Worm (Caenorhabditis elegans) whole organism, L2 larva: ENCODE measurements around the gene F14D7.12.

Experiments
- ama-1 ChIP-seq: fragments of 150-350 bp; optimal IDR thresholded peaks from 2 replicates; lab custom pipeline; 2018; ENCODE audit warnings: inconsistent platforms
- elt-1 ChIP-seq: fragments of 150-350 bp; optimal IDR thresholded peaks from 2 replicates; lab custom pipeline; 2014; ENCODE audit warnings: missing biosample characterization, missing genetic modification characterization
- fos-1 ChIP-seq: fragments of 150-350 bp; optimal IDR thresholded peaks from 2 replicates; lab custom pipeline; 2014; ENCODE audit warnings: missing biosample characterization, missing genetic modification characterization
- lin-13 ChIP-seq: fragments of 150-350 bp; optimal IDR thresholded peaks from 2 replicates; lab custom pipeline; 2014; ENCODE audit warnings: missing biosample characterization, missing genetic modification reagents, missing genetic modification characterization
- lin-39 ChIP-seq: fragments of 150-350 bp; optimal IDR thresholded peaks from 2 replicates; lab custom pipeline; 2014; ENCODE audit warnings: missing biosample characterization, missing genetic modification reagents, missing genetic modification characterization
- lsy-2 ChIP-seq, 2 experiments: fragments of 150-350 bp in 1 of 2; sonication (generic microtip) in 1 of 2; optimal IDR thresholded peaks; 2 replicates each; lab custom pipeline; 2014 to 2017; ENCODE audit warnings: missing biosample characterization in 2 of 2, missing genetic modification characterization in 2 of 2
- mab-5 ChIP-seq: fragments of 150-350 bp; optimal IDR thresholded peaks from 2 replicates; lab custom pipeline; 2014; ENCODE audit warnings: missing biosample characterization, missing genetic modification characterization
- nhr-10 ChIP-seq: sonication (generic microtip); optimal IDR thresholded peaks from 2 replicates; lab custom pipeline; 2017; ENCODE audit warnings: missing biosample characterization, missing genetic modification characterization
- nhr-237 ChIP-seq: fragments of 150-350 bp; optimal IDR thresholded peaks from 2 replicates; lab custom pipeline; 2014; ENCODE audit warnings: missing biosample characterization, missing genetic modification characterization
- nhr-77 ChIP-seq: fragments of 150-350 bp; optimal IDR thresholded peaks from 2 replicates; lab custom pipeline; 2014; ENCODE audit warnings: missing biosample characterization, missing genetic modification characterization
- ztf-1 ChIP-seq: fragments of 200-800 bp; sonication (Bioruptor generic); conservative IDR thresholded peaks from 2 replicates; pipeline ENCODE4 v1.3.6; 2022; ENCODE audit warnings: missing genetic modification characterization, missing compliant biosample characterization

DNA sequence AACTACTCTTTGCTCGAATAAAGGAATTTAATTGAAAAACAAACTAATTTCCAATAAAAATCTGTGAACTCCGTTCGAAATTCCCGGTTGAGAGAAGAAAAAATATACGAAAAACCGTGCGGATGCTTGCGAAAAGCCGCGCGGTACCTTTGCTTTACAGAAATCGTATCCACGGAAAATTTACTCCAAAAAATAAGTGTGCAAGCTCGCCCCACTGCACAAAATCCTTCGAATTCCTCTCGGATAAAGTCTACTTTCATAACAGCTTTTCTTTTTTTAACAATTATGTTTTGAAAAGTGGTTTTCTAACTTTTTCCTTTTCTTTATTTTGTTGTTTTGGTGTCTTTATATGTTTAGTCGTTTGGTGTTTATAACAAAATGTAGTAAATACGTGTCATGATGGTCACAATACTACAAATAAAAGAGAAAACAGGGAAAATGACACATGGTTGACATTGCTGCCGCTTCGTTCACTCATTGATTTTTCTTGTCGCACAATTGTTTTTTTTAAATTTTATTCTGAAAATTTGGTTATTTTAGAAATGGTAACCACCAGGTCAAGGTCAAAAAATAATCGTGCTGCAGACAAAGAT lies 47.5 kb downstream of the F14D7.12 start, which contains the start of gene cept-2:
- TF ChIP-seq mab-5 (peak; percentile 88), lin-39 (tag; lab: Kevin White, UChicago) (no peak), elt-1 (tag; lab: Kevin White, UChicago) (no peak), nhr-237 (tag; lab: Kevin White, UChicago) (no peak), nhr-10 (tag; lab: Kevin White, UChicago) (no peak), lin-13 (peak; percentile 94), ama-1 (lab: Kevin White, UChicago) (peak; percentile 53), lsy-2 (tag; optimal IDR thresholded peaks at IDR 0.05; lab: Kevin White, UChicago) (peak; percentile 80 to 96), nhr-77 (peak; percentile 66), fos-1 (tag; lab: Kevin White, UChicago) (peak; percentile 76), ztf-1 (GFP tag; lab: Robert Waterston, UW) (no peak)
